Worm (Caenorhabditis elegans) whole organism, L4 larva: Measurements from ENCODE around the gene Y47D3A.21.

ENCODE experiments used
- F49E8.2 ChIP-seq: sonication (generic microtip); optimal IDR thresholded peaks from 2 replicates; lab custom pipeline; 2016; ENCODE audit warnings: missing compliant biosample characterization, mild to moderate bottlenecking, missing genetic modification characterization, borderline replicate concordance
- Y105C5A.15 ChIP-seq: fragments of 200-800 bp; sonication (Bioruptor generic); IDR thresholded peaks from 2 replicates; pipeline ENCODE4 v1.3.6; 2022; ENCODE audit warnings: missing genetic modification characterization, missing compliant biosample characterization
- Y5F2A.4 ChIP-seq: fragments of 200-800 bp; sonication (Bioruptor generic); optimal IDR thresholded peaks from 2 replicates; lab custom pipeline; 2018; ENCODE audit warnings: mild to moderate bottlenecking, missing genetic modification characterization, missing compliant biosample characterization
- Y75B8A.6 ChIP-seq: fragments of 200-800 bp; sonication (Bioruptor generic); IDR thresholded peaks from 2 replicates; pipeline ENCODE4 v1.3.6; 2022; ENCODE audit warnings: missing genetic modification reagents, missing genetic modification characterization, missing compliant biosample characterization
- ZK546.5 ChIP-seq, 2 experiments: sonication (generic microtip); optimal IDR thresholded peaks; 2 replicates each; lab custom pipeline; 2017; ENCODE audit warnings: missing biosample characterization in 2 of 2, missing genetic modification characterization in 2 of 2
- aha-1 ChIP-seq: fragments of 150-350 bp; peaks from one replicate; lab custom pipeline; 2014; ENCODE audit warnings: missing biosample characterization, missing genetic modification characterization
- ceh-28 ChIP-seq: fragments of 150-350 bp; optimal IDR thresholded peaks from 2 replicates; lab custom pipeline; 2014; ENCODE audit warnings: missing biosample characterization, missing genetic modification reagents, missing genetic modification characterization
- ceh-44 ChIP-seq: fragments of 200-800 bp; sonication (Bioruptor generic); IDR thresholded peaks from 2 replicates; pipeline ENCODE4 v1.3.6; 2022; ENCODE audit warnings: missing genetic modification reagents, missing genetic modification characterization, missing compliant biosample characterization
- dmd-8 ChIP-seq: fragments of 200-800 bp; sonication (Bioruptor generic); IDR thresholded peaks from 2 replicates; pipeline ENCODE4 v1.3.6; 2022; ENCODE audit warnings: missing genetic modification characterization, missing compliant biosample characterization
- dmd-9 ChIP-seq: fragments of 200-800 bp; sonication (Bioruptor generic); IDR thresholded peaks from 2 replicates; pipeline ENCODE4 v1.3.6; 2022; ENCODE audit warnings: missing genetic modification reagents, missing genetic modification characterization, missing compliant biosample characterization
- dpl-1 ChIP-seq: fragments of 150-350 bp; optimal IDR thresholded peaks from 2 replicates; lab custom pipeline; 2014; ENCODE audit warnings: missing biosample characterization, missing genetic modification reagents, missing genetic modification characterization
- duxl-1 ChIP-seq: sonication (generic microtip); optimal IDR thresholded peaks from 2 replicates; lab custom pipeline; 2016; ENCODE audit warnings: mild to moderate bottlenecking, missing genetic modification characterization, moderate library complexity, missing compliant biosample characterization; ENCODE audit not compliant: poor library complexity
- dve-1 ChIP-seq: sonication (generic microtip); optimal IDR thresholded peaks from 2 replicates; lab custom pipeline; 2017; ENCODE audit warnings: antibody characterized with exemption, mild to moderate bottlenecking, missing genetic modification characterization, missing compliant biosample characterization; ENCODE audit not compliant: insufficient read depth
- egl-27 ChIP-seq: sonication (generic microtip); optimal IDR thresholded peaks from 3 replicates; lab custom pipeline; 2017; ENCODE audit warnings: missing biosample characterization, missing genetic modification reagents, missing genetic modification characterization
- egl-43 ChIP-seq: fragments of 200-800 bp; sonication (Bioruptor generic); IDR thresholded peaks from 2 replicates; pipeline ENCODE4 v1.3.6; 2022; ENCODE audit warnings: missing genetic modification reagents, missing genetic modification characterization, missing compliant biosample characterization
- fkh-10 ChIP-seq: fragments of 150-350 bp; optimal IDR thresholded peaks from 2 replicates; lab custom pipeline; 2014; ENCODE audit warnings: missing biosample characterization, missing genetic modification reagents, missing genetic modification characterization
- fos-1 ChIP-seq: fragments of 150-350 bp; optimal IDR thresholded peaks from 2 replicates; lab custom pipeline; 2014; ENCODE audit warnings: missing biosample characterization, missing genetic modification characterization
- hif-1 ChIP-seq, 2 experiments: sonication (generic microtip); optimal IDR thresholded peaks; 2 replicates each; lab custom pipeline; 2016 to 2017; ENCODE audit warnings: missing compliant biosample characterization in 2 of 2, missing genetic modification characterization in 2 of 2, missing genetic modification reagents in 2 of 2, missing genotype in 2 of 2, mild to moderate bottlenecking in 1 of 2
- hlh-30 ChIP-seq: sonication (generic microtip); optimal IDR thresholded peaks from 2 replicates; lab custom pipeline; 2017; ENCODE audit warnings: antibody characterized with exemption, mild to moderate bottlenecking, missing genetic modification characterization, missing compliant biosample characterization; ENCODE audit not compliant: insufficient read depth
- jun-1 ChIP-seq: fragments of 150-350 bp; optimal IDR thresholded peaks from 2 replicates; lab custom pipeline; 2014; ENCODE audit warnings: missing biosample characterization, missing genetic modification reagents, missing genetic modification characterization
- lin-13 ChIP-seq: fragments of 150-350 bp; optimal IDR thresholded peaks from 2 replicates; lab custom pipeline; 2014; ENCODE audit warnings: missing biosample characterization, missing genetic modification reagents, missing genetic modification characterization
- lin-38 ChIP-seq: fragments of 200-800 bp; sonication (Bioruptor generic); IDR thresholded peaks from 2 replicates; pipeline ENCODE4 v1.3.6; 2022; ENCODE audit warnings: missing genetic modification reagents, missing genetic modification characterization, missing compliant biosample characterization
- lsy-2 ChIP-seq, 2 experiments: fragments of 150-350 bp in 1 of 2; sonication (generic microtip) in 1 of 2; optimal IDR thresholded peaks; 2 replicates each; lab custom pipeline; 2014 to 2017; ENCODE audit warnings: missing biosample characterization in 2 of 2, missing genetic modification characterization in 2 of 2
- madf-5 ChIP-seq, 2 experiments: fragments of 200-800 bp; sonication (Bioruptor generic); IDR thresholded peaks; 2 replicates each; pipeline ENCODE4 v1.3.6; 2022; ENCODE audit warnings: missing compliant biosample characterization in 2 of 2, missing genetic modification characterization in 2 of 2
- mes-2 ChIP-seq: sonication (generic microtip); optimal IDR thresholded peaks from 2 replicates; lab custom pipeline; 2016; ENCODE audit warnings: missing genotype, mild to moderate bottlenecking, missing genetic modification characterization, missing compliant biosample characterization; ENCODE audit not compliant: poor library complexity, severe bottlenecking
- nhr-102 ChIP-seq: sonication (generic microtip); optimal IDR thresholded peaks from 2 replicates; lab custom pipeline; 2016; ENCODE audit warnings: mild to moderate bottlenecking, missing genetic modification characterization, moderate library complexity, missing compliant biosample characterization
- nhr-48 ChIP-seq: sonication (generic microtip); optimal IDR thresholded peaks from 2 replicates; lab custom pipeline; 2016; ENCODE audit warnings: mild to moderate bottlenecking, missing genetic modification characterization, missing compliant biosample characterization
- nhr-77 ChIP-seq: fragments of 150-350 bp; optimal IDR thresholded peaks from 2 replicates; lab custom pipeline; 2014; ENCODE audit warnings: missing biosample characterization, missing genetic modification characterization
- sdz-12 ChIP-seq: fragments of 200-800 bp; sonication (Bioruptor generic); optimal IDR thresholded peaks from 2 replicates; lab custom pipeline; 2018; ENCODE audit warnings: mild to moderate bottlenecking, missing genetic modification characterization, missing compliant biosample characterization
- tra-1 ChIP-seq: fragments of 200-800 bp; sonication (Bioruptor generic); IDR thresholded peaks from 2 replicates; pipeline ENCODE4 v1.3.6; 2022; ENCODE audit warnings: missing genetic modification reagents, missing genetic modification characterization, missing compliant biosample characterization
- unc-130 ChIP-seq: sonication (generic microtip); optimal IDR thresholded peaks from 2 replicates; lab custom pipeline; 2016; ENCODE audit warnings: missing genetic modification reagents, missing genetic modification characterization, missing compliant biosample characterization
- zip-2 ChIP-seq: fragments of 150-350 bp; optimal IDR thresholded peaks from 2 replicates; lab custom pipeline; 2014; ENCODE audit warnings: missing biosample characterization, missing genetic modification characterization

Y47D3A.21 gene

DNA sequence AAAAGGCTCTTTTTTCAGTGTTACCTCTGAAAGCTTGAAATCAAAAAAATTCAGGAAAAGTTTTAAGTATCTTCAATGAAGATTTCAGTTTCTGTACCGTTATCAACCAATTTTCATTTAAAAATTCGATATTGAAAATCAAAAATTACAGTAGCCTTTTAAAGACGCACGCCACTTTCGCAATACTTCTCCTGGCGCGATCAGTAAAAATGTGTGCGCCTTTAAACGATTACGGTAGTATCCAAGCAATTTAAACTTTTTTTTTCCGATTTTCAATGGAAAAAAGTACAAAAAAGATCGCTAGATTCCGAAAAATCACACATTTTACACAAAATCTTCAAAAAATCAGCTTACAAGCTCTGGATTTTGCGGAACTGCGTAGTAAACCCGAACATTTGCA is 11.2 kb upstream of the Y47D3A.21 start:
- TF ChIP-seq hlh-30 (tag; lab: Kevin White, UChicago): no peak
- TF ChIP-seq nhr-48: no peak
- TF ChIP-seq ceh-44 (GFP tag; lab: Robert Waterston, UW): 0 out of 2 replicates have a peak, but pooled peaks have one; percentile 7
- TF ChIP-seq unc-130 (GFP tag; lab: Kevin White, UChicago): peak; percentile 38
- TF ChIP-seq mes-2 (tag; lab: Kevin White, UChicago): peak; percentile 17
- peak; percentile 14 for TF ChIP-seq F49E8.2 (tag; lab: Kevin White, UChicago)
- TF ChIP-seq sdz-12 (GFP tag; lab: Kevin White, UChicago): no peak
- no peak for TF ChIP-seq nhr-77
- TF ChIP-seq tra-1 (GFP tag; lab: Robert Waterston, UW): 0 out of 2 replicates have a peak, but pooled peaks have one; percentile 10
- no peak for TF ChIP-seq Y105C5A.15 (GFP tag; lab: Robert Waterston, UW)
- TF ChIP-seq ZK546.5 (tag; optimal IDR thresholded peaks at IDR 0.05; lab: Kevin White, UChicago): no peak

DNA sequence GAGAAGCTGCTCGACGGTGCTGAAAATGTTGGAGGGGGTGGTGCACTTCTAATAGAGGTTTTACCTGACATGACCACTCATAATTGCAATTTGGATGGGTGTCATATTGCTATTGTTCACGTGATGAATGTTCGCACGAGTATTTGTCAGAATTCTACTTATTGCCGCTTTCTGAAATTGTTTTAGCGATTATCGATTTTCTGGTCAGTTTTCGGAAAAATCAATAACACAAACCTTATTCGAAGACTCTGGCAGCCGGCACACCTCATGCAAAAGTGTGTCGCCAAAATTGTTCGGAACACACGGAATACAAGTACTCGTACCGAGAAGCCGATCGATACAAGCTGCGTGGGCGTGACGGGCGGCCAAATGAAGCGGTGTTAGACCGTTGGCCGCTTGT is 9.6 kb upstream of the Y47D3A.21 start:
- TF ChIP-seq zip-2 (tag; lab: Kevin White, UChicago) (no peak), dve-1 (no peak), lin-13 (GFP tag; lab: Kevin White, UChicago) (no peak), jun-1 (tag; lab: Kevin White, UChicago) (no peak), ceh-28 (tag; lab: Kevin White, UChicago) (peak; percentile 64), Y75B8A.6 (GFP tag; lab: Robert Waterston, UW) (no peak)

DNA sequence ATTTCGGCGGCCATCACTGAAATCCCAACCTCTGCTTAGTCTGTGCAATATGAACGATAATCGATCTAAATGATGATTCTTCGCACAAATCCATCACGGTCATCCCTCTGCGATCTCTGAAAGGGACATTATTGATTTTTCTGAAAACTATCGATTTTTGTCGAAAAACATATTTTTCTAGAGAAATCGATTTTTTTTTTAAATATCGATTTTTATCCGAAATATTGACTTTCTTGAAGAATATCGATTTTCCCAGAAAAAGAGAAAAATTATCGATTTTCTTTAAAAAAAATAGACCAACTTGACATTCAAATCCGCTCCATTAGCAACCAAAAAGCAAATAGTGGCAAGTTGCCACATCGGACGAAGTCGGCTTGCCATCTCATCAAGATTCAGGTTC is 8.6 kb upstream of the Y47D3A.21 start:
- peak; percentile 95 for TF ChIP-seq ceh-28 (tag; lab: Kevin White, UChicago)
- TF ChIP-seq Y5F2A.4 (GFP tag; lab: Kevin White, UChicago): no peak

DNA sequence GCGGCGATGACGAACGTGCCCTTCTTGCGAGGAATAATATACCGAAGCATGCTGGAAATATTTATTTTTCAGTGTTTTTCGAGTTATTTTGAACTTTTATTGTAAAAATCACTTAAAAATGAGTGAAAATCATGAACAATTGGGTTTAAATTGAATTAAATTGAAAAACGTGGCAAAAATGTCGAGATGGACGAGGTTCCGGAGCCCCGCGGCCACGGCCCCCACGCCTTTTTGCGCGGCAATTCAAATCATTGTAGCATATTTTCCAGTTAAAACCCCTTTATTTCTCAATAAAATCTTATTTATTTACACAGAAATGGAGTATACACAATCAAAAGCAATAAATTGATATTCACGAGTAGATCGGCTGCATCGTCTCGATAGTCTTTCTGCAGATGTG is 7.4 kb upstream of the Y47D3A.21 start:
- TF ChIP-seq mes-2 (tag; lab: Kevin White, UChicago) (peak; percentile 96), dpl-1 (GFP tag; lab: Kevin White, UChicago) (peak; percentile 84), zip-2 (tag; lab: Kevin White, UChicago) (no peak), hif-1 (tag; optimal IDR thresholded peaks at IDR 0.05; lab: Kevin White, UChicago) (peak in 1 of 2 experiments; percentile 81), fkh-10 (no peak), dmd-8 (GFP tag; lab: Robert Waterston, UW) (no peak), dmd-9 (peak; percentile 48; the same call in 1 of the 2 replicates), lsy-2 (tag; optimal IDR thresholded peaks at IDR 0.05; lab: Kevin White, UChicago) (peak in 1 of 2 experiments; percentile 37), unc-130 (GFP tag; lab: Kevin White, UChicago) (peak; percentile 50), lin-13 (GFP tag; lab: Kevin White, UChicago) (peak; percentile 12), madf-5 (GFP tag; IDR thresholded peaks at IDR 0.05; lab: Robert Waterston, UW) (no peak), lin-38 (GFP tag; lab: Robert Waterston, UW) (peak; percentile 52), egl-43 (GFP tag; lab: Robert Waterston, UW) (no peak)

DNA sequence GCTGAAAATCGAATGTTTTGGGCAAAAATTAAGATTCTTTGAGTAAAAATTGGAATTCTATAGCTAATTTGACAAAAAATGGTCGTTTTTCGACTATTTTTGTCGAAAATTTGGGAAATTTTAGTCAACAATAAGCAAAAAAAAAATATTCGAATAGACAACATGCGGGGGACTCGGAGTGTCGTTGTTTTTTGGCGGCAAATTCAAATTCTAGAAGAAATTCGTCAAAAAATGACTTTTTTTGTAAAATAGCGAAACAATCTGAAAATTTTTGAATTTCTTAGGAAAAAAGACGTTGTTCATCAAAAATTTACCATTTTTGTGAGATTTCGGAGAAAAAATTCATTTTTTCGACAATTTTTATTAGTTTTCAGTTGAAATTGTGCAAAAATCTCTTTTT is 4.9 kb upstream of the Y47D3A.21 start:
- TF ChIP-seq duxl-1 (tag; lab: Kevin White, UChicago): no peak
- no peak for TF ChIP-seq nhr-102 (tag; lab: Kevin White, UChicago)
- no peak for TF ChIP-seq dve-1
- no peak for TF ChIP-seq egl-27
- TF ChIP-seq fos-1: no peak
- TF ChIP-seq aha-1 (tag; lab: Kevin White, UChicago): peak; percentile 32
- TF ChIP-seq fkh-10: no peak
